Worm (Caenorhabditis elegans) whole organism, early embryonic: ENCODE results near the gene W03G11.4.

Experiments used
- B0310.2 ChIP-seq: sonication (generic microtip); optimal IDR thresholded peaks from 2 replicates; lab custom pipeline; 2016; ENCODE audit warnings: mild to moderate bottlenecking, missing genetic modification characterization, missing compliant biosample characterization
- F13C5.2 ChIP-seq: sonication (generic microtip); optimal IDR thresholded peaks from 2 replicates; lab custom pipeline; 2017; ENCODE audit warnings: mild to moderate bottlenecking, missing genetic modification characterization, inconsistent platforms, missing compliant biosample characterization
- aly-1 ChIP-seq: sonication (generic microtip); optimal IDR thresholded peaks from 2 replicates; lab custom pipeline; 2016; ENCODE audit warnings: missing genetic modification characterization, missing compliant biosample characterization
- ama-1 ChIP-seq: fragments of 150-350 bp; optimal IDR thresholded peaks from 2 replicates; lab custom pipeline; 2014
- ceh-13 ChIP-seq: fragments of 200-800 bp; sonication (Bioruptor generic); optimal IDR thresholded peaks from 2 replicates; lab custom pipeline; 2018; ENCODE audit warnings: mild to moderate bottlenecking, missing genetic modification characterization, missing compliant biosample characterization
- ceh-36 ChIP-seq: sonication (generic microtip); optimal IDR thresholded peaks from 2 replicates; lab custom pipeline; 2016; ENCODE audit warnings: missing genetic modification characterization, inconsistent platforms, missing compliant biosample characterization
- ets-7 ChIP-seq: sonication (generic microtip); optimal IDR thresholded peaks from 2 replicates; lab custom pipeline; 2016; ENCODE audit warnings: missing genotype, missing genetic modification characterization, missing compliant biosample characterization
- flt-1 ChIP-seq: fragments of 200-800 bp; sonication (Bioruptor generic); IDR thresholded peaks from 2 replicates; pipeline ENCODE4 v1.3.6; 2022; ENCODE audit warnings: missing genetic modification characterization, missing compliant biosample characterization
- hmbx-1 ChIP-seq: sonication (generic microtip); optimal IDR thresholded peaks from 2 replicates; lab custom pipeline; 2016; ENCODE audit warnings: mild to moderate bottlenecking, missing genetic modification characterization, missing compliant biosample characterization
- hmg-4 ChIP-seq: fragments of 200-800 bp; sonication (Bioruptor generic); optimal IDR thresholded peaks from 2 replicates; lab custom pipeline; 2018; ENCODE audit warnings: mild to moderate bottlenecking, missing genetic modification characterization, missing compliant biosample characterization
- hnd-1 ChIP-seq: sonication (generic microtip); optimal IDR thresholded peaks from 2 replicates; lab custom pipeline; 2016; ENCODE audit warnings: missing genetic modification characterization, missing compliant biosample characterization
- pes-1 ChIP-seq: fragments of 200-800 bp; sonication (Bioruptor generic); IDR thresholded peaks from 2 replicates; pipeline ENCODE4 v1.3.6; 2022; ENCODE audit warnings: missing genetic modification reagents, missing genetic modification characterization, missing compliant biosample characterization
- scrt-1 ChIP-seq: fragments of 200-800 bp; sonication (Bioruptor generic); IDR thresholded peaks from 2 replicates; pipeline ENCODE4 v1.3.6; 2022; ENCODE audit warnings: missing genetic modification characterization, missing compliant biosample characterization
- sea-1 ChIP-seq: fragments of 200-800 bp; sonication (Bioruptor generic); conservative IDR thresholded peaks from 2 replicates; pipeline ENCODE4 v1.3.6; 2022; ENCODE audit warnings: missing genetic modification characterization, missing compliant biosample characterization
- tbx-11 ChIP-seq: fragments of 200-800 bp; sonication (Bioruptor generic); IDR thresholded peaks from 2 replicates; pipeline ENCODE4 v1.3.6; 2022; ENCODE audit warnings: missing genetic modification characterization, missing compliant biosample characterization
- tbx-37 ChIP-seq: fragments of 200-800 bp; sonication (Bioruptor generic); conservative IDR thresholded peaks from 2 replicates; pipeline ENCODE4 v1.3.6; 2022; ENCODE audit warnings: missing genetic modification reagents, missing genetic modification characterization, missing compliant biosample characterization
- tra-4 ChIP-seq: sonication (generic microtip); optimal IDR thresholded peaks from 2 replicates; lab custom pipeline; 2017; ENCODE audit warnings: missing genetic modification characterization, missing compliant biosample characterization

Gene W03G11.4

DNA sequence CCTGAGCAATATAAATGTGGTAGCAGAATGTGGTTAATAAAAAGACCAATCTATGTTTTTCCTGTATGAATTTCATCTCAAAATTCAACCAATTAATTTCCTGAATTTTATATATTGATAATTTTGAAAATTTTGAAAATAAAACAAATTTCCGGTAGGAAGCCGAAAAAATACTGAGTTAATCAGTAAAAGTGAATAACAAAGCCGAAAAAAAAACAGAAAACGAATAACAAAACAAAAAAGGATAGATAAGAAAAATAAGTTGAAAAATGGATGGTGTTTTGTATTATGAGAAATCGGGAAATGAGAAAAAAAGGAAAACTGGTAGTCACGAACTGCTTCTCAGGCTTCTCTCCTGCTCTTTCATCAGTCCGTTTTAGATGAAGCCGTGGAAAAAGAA lies 19.2 kb downstream of the W03G11.4 start, which contains the start of gene tmem-145:
TSS of gene tmem-145 (minus strand) at position 101 of the 400 bp plus-strand sequence.
- no peak for TF ChIP-seq F13C5.2 (tag; lab: Kevin White, UChicago)
- no peak for TF ChIP-seq aly-1 (tag; lab: Kevin White, UChicago)
- TF ChIP-seq ceh-13 (GFP tag; lab: Kevin White, UChicago) = no peak
- no peak for TF ChIP-seq pes-1
- no peak for TF ChIP-seq ets-7
- no peak for TF ChIP-seq hmg-4 (GFP tag; lab: Kevin White, UChicago)
- no peak for TF ChIP-seq scrt-1 (GFP tag; lab: Robert Waterston, UW)
- no peak for TF ChIP-seq tbx-11 (GFP tag; lab: Robert Waterston, UW)
- no peak for TF ChIP-seq hnd-1 (tag; lab: Kevin White, UChicago)
- TF ChIP-seq tbx-37 (GFP tag; lab: Robert Waterston, UW) = no peak
- no peak for TF ChIP-seq hmbx-1 (tag; lab: Kevin White, UChicago)
- TF ChIP-seq ceh-36 (tag; lab: Kevin White, UChicago) = no peak
- TF ChIP-seq B0310.2 = no peak
- TF ChIP-seq ama-1 (lab: Kevin White, UChicago) = no peak
- TF ChIP-seq sea-1 (GFP tag; lab: Robert Waterston, UW) = no peak

DNA sequence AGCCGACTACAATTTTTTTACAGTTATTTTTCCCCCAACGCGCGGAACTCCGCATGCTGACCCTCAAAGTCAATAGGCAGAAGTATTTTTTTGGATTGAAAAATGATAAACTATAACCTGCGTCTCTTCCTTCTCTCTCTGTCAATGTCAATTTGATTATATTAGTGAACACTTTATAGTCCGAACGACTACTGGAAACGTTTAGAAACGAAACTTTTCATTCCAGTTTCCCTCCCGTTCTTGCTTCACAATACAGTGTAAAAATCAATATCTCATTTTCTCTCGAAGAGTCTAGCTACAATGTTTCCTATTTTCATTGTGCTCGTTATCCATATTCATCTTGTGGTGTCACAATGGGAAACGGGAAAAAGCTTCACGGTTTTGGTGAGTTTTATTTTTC lies 24.7 kb downstream of the W03G11.4 start, which contains the start of gene lgc-24:
TSS of gene lgc-24 (plus strand) at position 301 of the 400 bp plus-strand sequence.
- TF ChIP-seq ets-7 (no peak), flt-1 (GFP tag; lab: Robert Waterston, UW) (no peak), pes-1 (no peak), sea-1 (GFP tag; lab: Robert Waterston, UW) (no peak), hmbx-1 (tag; lab: Kevin White, UChicago) (no peak), hnd-1 (tag; lab: Kevin White, UChicago) (no peak), ama-1 (lab: Kevin White, UChicago) (no peak), hmg-4 (GFP tag; lab: Kevin White, UChicago) (no peak), ceh-36 (tag; lab: Kevin White, UChicago) (no peak), F13C5.2 (tag; lab: Kevin White, UChicago) (no peak), tbx-11 (GFP tag; lab: Robert Waterston, UW) (no peak), ceh-13 (GFP tag; lab: Kevin White, UChicago) (no peak), tbx-37 (GFP tag; lab: Robert Waterston, UW) (no peak), tra-4 (tag; lab: Kevin White, UChicago) (no peak), aly-1 (tag; lab: Kevin White, UChicago) (no peak), B0310.2 (no peak), scrt-1 (GFP tag; lab: Robert Waterston, UW) (no peak)

DNA sequence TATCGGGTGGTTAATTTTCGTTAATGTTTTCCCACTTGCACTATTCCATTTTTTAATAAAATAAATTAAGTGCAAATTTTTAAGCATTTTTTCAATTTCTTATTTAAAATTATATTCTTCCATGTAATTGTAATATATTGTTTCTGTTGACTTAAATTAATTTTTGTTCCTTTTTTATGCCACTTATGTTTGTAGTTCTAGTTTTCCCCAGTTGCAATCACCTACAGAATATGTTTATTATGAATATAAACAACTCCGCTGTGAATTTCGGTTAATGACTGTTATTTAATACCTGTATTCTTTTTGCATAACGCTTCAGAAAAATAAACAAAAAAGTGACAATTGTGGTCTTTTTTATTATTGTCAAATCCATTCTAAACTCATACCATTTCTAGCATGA lies 28.0 kb downstream of the W03G11.4 start, which contains the start of gene lgc-23:
TSS of gene lgc-23 (plus strand) at position 301 of the 400 bp plus-strand sequence.
- TF ChIP-seq scrt-1 (GFP tag; lab: Robert Waterston, UW) = no peak
- TF ChIP-seq pes-1 = no peak
- no peak for TF ChIP-seq ceh-13 (GFP tag; lab: Kevin White, UChicago)
- no peak for TF ChIP-seq F13C5.2 (tag; lab: Kevin White, UChicago)
- no peak for TF ChIP-seq tbx-37 (GFP tag; lab: Robert Waterston, UW)
- TF ChIP-seq hmg-4 (GFP tag; lab: Kevin White, UChicago) = no peak
- no peak for TF ChIP-seq ceh-36 (tag; lab: Kevin White, UChicago)
- TF ChIP-seq tbx-11 (GFP tag; lab: Robert Waterston, UW) = no peak
- no peak for TF ChIP-seq tra-4 (tag; lab: Kevin White, UChicago)
- TF ChIP-seq aly-1 (tag; lab: Kevin White, UChicago) = no peak
- TF ChIP-seq B0310.2 = no peak
- TF ChIP-seq hmbx-1 (tag; lab: Kevin White, UChicago) = no peak
- TF ChIP-seq sea-1 (GFP tag; lab: Robert Waterston, UW) = no peak
- TF ChIP-seq ets-7 = no peak
- TF ChIP-seq flt-1 (GFP tag; lab: Robert Waterston, UW) = no peak
- no peak for TF ChIP-seq ama-1 (lab: Kevin White, UChicago)
- TF ChIP-seq hnd-1 (tag; lab: Kevin White, UChicago) = no peak

DNA sequence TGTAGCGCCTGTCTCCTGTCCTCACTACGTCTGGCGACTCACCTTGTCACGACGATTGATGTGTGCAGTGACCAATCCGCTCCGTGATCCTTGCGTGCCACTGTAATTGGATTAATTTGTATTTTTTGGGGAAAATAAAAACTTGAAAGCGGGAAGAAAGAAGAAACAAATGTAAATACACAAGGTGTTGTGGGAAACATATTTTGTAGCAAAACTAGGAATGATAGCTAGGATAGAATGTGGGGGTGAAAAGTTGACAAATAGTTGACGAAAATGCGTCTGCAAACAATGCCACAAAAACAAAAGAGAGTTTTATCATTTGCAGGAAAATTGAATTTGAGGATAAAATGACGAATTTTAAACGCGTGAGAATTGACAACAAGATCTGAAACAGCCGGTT lies 36.0 kb downstream of the W03G11.4 start, which contains the start of gene B0198.3:
TSS of gene B0198.3 (minus strand) at position 101 of the 400 bp plus-strand sequence.
- TF ChIP-seq tbx-37 (GFP tag; lab: Robert Waterston, UW) (no peak), F13C5.2 (tag; lab: Kevin White, UChicago) (no peak), tbx-11 (GFP tag; lab: Robert Waterston, UW) (no peak), B0310.2 (no peak), hmbx-1 (tag; lab: Kevin White, UChicago) (no peak), ceh-13 (GFP tag; lab: Kevin White, UChicago) (no peak), ceh-36 (tag; lab: Kevin White, UChicago) (no peak), flt-1 (GFP tag; lab: Robert Waterston, UW) (no peak), sea-1 (GFP tag; lab: Robert Waterston, UW) (no peak), aly-1 (tag; lab: Kevin White, UChicago) (no peak), hnd-1 (tag; lab: Kevin White, UChicago) (no peak), tra-4 (tag; lab: Kevin White, UChicago) (no peak), scrt-1 (GFP tag; lab: Robert Waterston, UW) (no peak), ama-1 (lab: Kevin White, UChicago) (no peak), hmg-4 (GFP tag; lab: Kevin White, UChicago) (no peak), pes-1 (no peak)

DNA sequence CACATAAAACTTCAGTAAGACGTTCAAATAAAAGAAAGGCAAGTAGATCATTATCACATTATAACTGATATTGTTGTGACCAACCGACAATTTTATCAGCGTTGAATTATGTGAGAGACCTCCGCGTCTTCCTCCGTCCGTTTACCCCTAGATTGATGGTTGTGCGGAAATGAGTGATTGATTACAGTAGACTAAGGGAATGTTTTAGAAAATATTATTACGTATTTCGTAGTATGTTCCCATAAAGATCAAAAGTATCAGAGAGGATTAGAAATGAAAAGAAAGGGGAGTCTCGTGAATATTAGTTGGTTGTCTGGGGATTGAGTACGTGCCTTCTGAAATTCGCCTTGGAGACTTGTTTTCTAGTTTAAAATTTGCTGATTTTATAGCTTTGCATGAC lies 54.2 kb downstream of the W03G11.4 start:
- TF ChIP-seq ama-1 (lab: Kevin White, UChicago) (no peak), ceh-13 (GFP tag; lab: Kevin White, UChicago) (no peak), hmg-4 (GFP tag; lab: Kevin White, UChicago) (no peak), hnd-1 (tag; lab: Kevin White, UChicago) (no peak), ets-7 (no peak), flt-1 (GFP tag; lab: Robert Waterston, UW) (no peak), tbx-11 (GFP tag; lab: Robert Waterston, UW) (no peak), tbx-37 (GFP tag; lab: Robert Waterston, UW) (no peak), pes-1 (no peak), B0310.2 (no peak), ceh-36 (tag; lab: Kevin White, UChicago) (no peak), hmbx-1 (tag; lab: Kevin White, UChicago) (no peak), tra-4 (tag; lab: Kevin White, UChicago) (no peak), F13C5.2 (tag; lab: Kevin White, UChicago) (no peak), aly-1 (tag; lab: Kevin White, UChicago) (no peak)

DNA sequence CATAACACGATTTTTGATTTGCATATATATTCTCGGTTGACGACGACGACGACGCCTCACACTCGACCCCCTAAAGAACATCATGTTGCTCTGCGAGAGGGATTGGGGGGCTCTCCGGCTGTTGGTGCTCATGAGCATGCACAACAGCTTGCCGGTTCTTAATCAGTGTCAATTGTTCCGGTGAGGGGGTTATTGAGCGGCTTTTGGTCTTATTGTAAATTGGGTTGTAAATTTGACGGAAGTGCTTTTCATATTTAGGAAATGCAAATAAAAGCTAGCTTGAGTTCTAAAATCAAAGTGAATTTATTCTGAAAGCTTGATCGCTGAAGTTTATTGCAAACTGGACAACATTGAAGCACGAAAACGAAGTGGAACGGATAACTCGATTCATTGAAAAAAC lies 55.0 kb downstream of the W03G11.4 start:
- TF ChIP-seq flt-1 (GFP tag; lab: Robert Waterston, UW) (no peak), aly-1 (tag; lab: Kevin White, UChicago) (no peak), tbx-37 (GFP tag; lab: Robert Waterston, UW) (no peak), ceh-36 (tag; lab: Kevin White, UChicago) (no peak), sea-1 (GFP tag; lab: Robert Waterston, UW) (no peak), ets-7 (no peak), ceh-13 (GFP tag; lab: Kevin White, UChicago) (no peak), B0310.2 (no peak), scrt-1 (GFP tag; lab: Robert Waterston, UW) (no peak), tra-4 (tag; lab: Kevin White, UChicago) (no peak), ama-1 (lab: Kevin White, UChicago) (no peak), pes-1 (no peak), hmbx-1 (tag; lab: Kevin White, UChicago) (no peak), tbx-11 (GFP tag; lab: Robert Waterston, UW) (no peak)
